Worm (Caenorhabditis elegans) whole organism, L2 larva: ENCODE data around the gene ifbp-1.
A peak's percentile ranks its signal among the peaks of the same experiment; 100 is the strongest.

Source experiments
- blmp-1 ChIP-seq: sonication (generic microtip); optimal IDR thresholded peaks from 2 replicates; lab custom pipeline; 2017; ENCODE audit warnings: missing genetic modification characterization, mild to moderate bottlenecking, missing compliant biosample characterization, antibody characterized with exemption, moderate library complexity; ENCODE audit not compliant: insufficient read depth
- fos-1 ChIP-seq: fragments of 150-350 bp; optimal IDR thresholded peaks from 2 replicates; lab custom pipeline; 2014; ENCODE audit warnings: missing biosample characterization, missing genetic modification characterization
- mbf-1 ChIP-seq: sonication (generic microtip); optimal IDR thresholded peaks from 2 replicates; lab custom pipeline; 2017; ENCODE audit warnings: missing biosample characterization, missing genetic modification characterization
- mdl-1 ChIP-seq, 2 experiments: fragments of 150-350 bp in 1 of 2; sonication (generic microtip) in 1 of 2; optimal IDR thresholded peaks; 2 replicates each; lab custom pipeline; 2017; ENCODE audit warnings: missing biosample characterization in 2 of 2, missing genetic modification characterization in 2 of 2
- nhr-23 ChIP-seq: fragments of 150-350 bp; optimal IDR thresholded peaks from 2 replicates; lab custom pipeline; 2014; ENCODE audit warnings: missing biosample characterization, missing genetic modification reagents, missing genetic modification characterization
- nhr-237 ChIP-seq: fragments of 150-350 bp; optimal IDR thresholded peaks from 2 replicates; lab custom pipeline; 2014; ENCODE audit warnings: missing biosample characterization, missing genetic modification characterization
- nhr-25 ChIP-seq: fragments of 150-350 bp; sonication (generic microtip); optimal IDR thresholded peaks from 3 replicates; lab custom pipeline; 2014; ENCODE audit warnings: missing biosample characterization, missing genetic modification characterization
- unc-39 ChIP-seq: fragments of 150-350 bp; optimal IDR thresholded peaks from 2 replicates; lab custom pipeline; 2014; ENCODE audit warnings: missing biosample characterization, missing genetic modification characterization
- unc-62 ChIP-seq: fragments of 150-350 bp; optimal IDR thresholded peaks from 2 replicates; lab custom pipeline; 2014; ENCODE audit warnings: missing biosample characterization, missing genetic modification reagents, missing genetic modification characterization
- ztf-1 ChIP-seq: fragments of 200-800 bp; sonication (Bioruptor generic); conservative IDR thresholded peaks from 2 replicates; pipeline ENCODE4 v1.3.6; 2022; ENCODE audit warnings: missing genetic modification characterization, missing compliant biosample characterization
- ztf-11 ChIP-seq: sonication (generic microtip); optimal IDR thresholded peaks from 2 replicates; lab custom pipeline; 2017; ENCODE audit warnings: missing biosample characterization, missing genetic modification characterization

ce11 chrV:13375861-13376260 lies 4.2 kb downstream of the ifbp-1 start:
- TF ChIP-seq unc-62 (GFP tag; lab: Kevin White, UChicago): no peak
- no peak for TF ChIP-seq nhr-237 (tag; lab: Kevin White, UChicago)
- TF ChIP-seq ztf-1 (GFP tag; lab: Robert Waterston, UW): no peak
- TF ChIP-seq nhr-25 (tag; lab: Kevin White, UChicago): peak; percentile 79
- TF ChIP-seq mbf-1 (tag; lab: Kevin White, UChicago): no peak
- TF ChIP-seq ztf-11: no peak
- TF ChIP-seq nhr-23: no peak
- peak; percentile 22 for TF ChIP-seq blmp-1 (tag; lab: Kevin White, UChicago)
- peak; percentile 24 for TF ChIP-seq fos-1 (tag; lab: Kevin White, UChicago)
- no peak for TF ChIP-seq mdl-1 (tag; optimal IDR thresholded peaks at IDR 0.05; lab: Kevin White, UChicago)
- no peak for TF ChIP-seq unc-39 (tag; lab: Kevin White, UChicago)
